Worm (Caenorhabditis elegans) whole organism, L4 larva: ENCODE measurements around the gene C26E6.12.

ENCODE experiments used
- aha-1 ChIP-seq: fragments of 150-350 bp; peaks from one replicate; lab custom pipeline; 2014; ENCODE audit warnings: missing biosample characterization, missing genetic modification characterization
- aly-2 ChIP-seq: sonication (generic microtip); optimal IDR thresholded peaks from 2 replicates; lab custom pipeline; 2018; ENCODE audit warnings: missing biosample characterization, missing genetic modification characterization
- arid-1 ChIP-seq: fragments of 200-800 bp; sonication (Bioruptor generic); conservative IDR thresholded peaks from 2 replicates; pipeline ENCODE4 v1.3.6; 2022; ENCODE audit warnings: missing genetic modification reagents, missing genetic modification characterization, missing compliant biosample characterization
- ceh-20 ChIP-seq: fragments of 200-800 bp; sonication (Bioruptor generic); IDR thresholded peaks from 2 replicates; pipeline ENCODE4 v1.3.6; 2022; ENCODE audit warnings: missing genetic modification reagents, missing genetic modification characterization, missing compliant biosample characterization
- ceh-32 ChIP-seq: sonication (generic microtip); optimal IDR thresholded peaks from 2 replicates; lab custom pipeline; 2016; ENCODE audit warnings: mild to moderate bottlenecking, missing genetic modification characterization, missing compliant biosample characterization; ENCODE audit not compliant: poor library complexity
- ceh-82 ChIP-seq: sonication (generic microtip); optimal IDR thresholded peaks from 2 replicates; lab custom pipeline; 2017; ENCODE audit warnings: missing biosample characterization, missing genetic modification characterization
- daf-16 ChIP-seq, 3 experiments: sonication (generic microtip); optimal IDR thresholded peaks; 2 replicates each; lab custom pipeline; 2016 to 2017; ENCODE audit warnings: missing genetic modification characterization in 3 of 3, missing genetic modification reagents in 3 of 3, mild to moderate bottlenecking in 2 of 3, missing compliant biosample characterization in 2 of 3, missing biosample characterization in 1 of 3, moderate library complexity in 1 of 3
- dmd-6 ChIP-seq: fragments of 200-800 bp; sonication (Bioruptor generic); IDR thresholded peaks from 2 replicates; pipeline ENCODE4 v1.3.6; 2022; ENCODE audit warnings: missing genetic modification reagents, missing genetic modification characterization, missing compliant biosample characterization
- dmd-8 ChIP-seq: fragments of 200-800 bp; sonication (Bioruptor generic); IDR thresholded peaks from 2 replicates; pipeline ENCODE4 v1.3.6; 2022; ENCODE audit warnings: missing genetic modification characterization, missing compliant biosample characterization
- dpl-1 ChIP-seq: fragments of 150-350 bp; optimal IDR thresholded peaks from 2 replicates; lab custom pipeline; 2014; ENCODE audit warnings: missing biosample characterization, missing genetic modification reagents, missing genetic modification characterization
- duxl-1 ChIP-seq: sonication (generic microtip); optimal IDR thresholded peaks from 2 replicates; lab custom pipeline; 2016; ENCODE audit warnings: mild to moderate bottlenecking, missing genetic modification characterization, moderate library complexity, missing compliant biosample characterization; ENCODE audit not compliant: poor library complexity
- gei-8 ChIP-seq: fragments of 200-800 bp; sonication (Bioruptor generic); optimal IDR thresholded peaks from 2 replicates; lab custom pipeline; 2018; ENCODE audit warnings: mild to moderate bottlenecking, missing genetic modification characterization, missing compliant biosample characterization
- hlh-30 ChIP-seq: sonication (generic microtip); optimal IDR thresholded peaks from 2 replicates; lab custom pipeline; 2017; ENCODE audit warnings: antibody characterized with exemption, mild to moderate bottlenecking, missing genetic modification characterization, missing compliant biosample characterization; ENCODE audit not compliant: insufficient read depth
- jun-1 ChIP-seq: fragments of 150-350 bp; optimal IDR thresholded peaks from 2 replicates; lab custom pipeline; 2014; ENCODE audit warnings: missing biosample characterization, missing genetic modification reagents, missing genetic modification characterization
- lin-15B ChIP-seq: fragments of 150-350 bp; sonication (generic microtip); optimal IDR thresholded peaks from 3 replicates; lab custom pipeline; 2014; ENCODE audit warnings: missing biosample characterization, missing genetic modification characterization
- lin-38 ChIP-seq: fragments of 200-800 bp; sonication (Bioruptor generic); IDR thresholded peaks from 2 replicates; pipeline ENCODE4 v1.3.6; 2022; ENCODE audit warnings: missing genetic modification reagents, missing genetic modification characterization, missing compliant biosample characterization
- lin-39 ChIP-seq: fragments of 150-350 bp; optimal IDR thresholded peaks from 2 replicates; lab custom pipeline; 2014; ENCODE audit warnings: missing biosample characterization, missing genetic modification reagents, missing genetic modification characterization
- mdl-1 ChIP-seq, 2 experiments: fragments of 150-350 bp in 1 of 2; sonication (generic microtip) in 1 of 2; optimal IDR thresholded peaks; 2 replicates each; lab custom pipeline; 2014 to 2017; ENCODE audit warnings: missing biosample characterization in 2 of 2, missing genetic modification characterization in 2 of 2
- mes-2 ChIP-seq: sonication (generic microtip); optimal IDR thresholded peaks from 2 replicates; lab custom pipeline; 2016; ENCODE audit warnings: missing genotype, mild to moderate bottlenecking, missing genetic modification characterization, missing compliant biosample characterization; ENCODE audit not compliant: poor library complexity, severe bottlenecking
- nhr-25 ChIP-seq: sonication (generic microtip); optimal IDR thresholded peaks from 2 replicates; lab custom pipeline; 2017; ENCODE audit warnings: missing genetic modification characterization, mild to moderate bottlenecking, missing compliant biosample characterization, antibody characterized with exemption, moderate library complexity, borderline replicate concordance; ENCODE audit not compliant: insufficient read depth
- nhr-28 ChIP-seq: fragments of 150-350 bp; optimal IDR thresholded peaks from 2 replicates; lab custom pipeline; 2014; ENCODE audit warnings: missing biosample characterization, missing genetic modification characterization
- nhr-42 ChIP-seq: fragments of 200-800 bp; sonication (Bioruptor generic); IDR thresholded peaks from 2 replicates; pipeline ENCODE4 v1.3.6; 2022; ENCODE audit warnings: missing genetic modification characterization, missing compliant biosample characterization
- nhr-6 ChIP-seq: fragments of 150-350 bp; optimal IDR thresholded peaks from 2 replicates; lab custom pipeline; 2014; ENCODE audit warnings: missing biosample characterization, missing genetic modification characterization
- php-3 ChIP-seq: fragments of 200-800 bp; sonication (Bioruptor generic); IDR thresholded peaks from 2 replicates; pipeline ENCODE4 v1.3.6; 2022; ENCODE audit warnings: missing genetic modification reagents, missing genetic modification characterization, missing compliant biosample characterization
- rbr-2 ChIP-seq: sonication (generic microtip); optimal IDR thresholded peaks from 2 replicates; lab custom pipeline; 2016; ENCODE audit warnings: missing genotype, missing genetic modification characterization, missing compliant biosample characterization
- set-16 ChIP-seq: fragments of 200-800 bp; sonication (Bioruptor generic); IDR thresholded peaks from 2 replicates; pipeline ENCODE4 v1.3.6; 2022; ENCODE audit warnings: missing genetic modification reagents, missing genetic modification characterization, missing compliant biosample characterization
- skn-1 ChIP-seq: fragments of 150-350 bp; optimal IDR thresholded peaks from 2 replicates; lab custom pipeline; 2014; ENCODE audit warnings: missing biosample characterization, missing genetic modification characterization
- snpc-4 ChIP-seq: fragments of 150-350 bp; optimal IDR thresholded peaks from 2 replicates; lab custom pipeline; 2014; ENCODE audit warnings: missing biosample characterization, missing genetic modification characterization
- spr-1 ChIP-seq: sonication (generic microtip); optimal IDR thresholded peaks from 2 replicates; lab custom pipeline; 2016; ENCODE audit warnings: mild to moderate bottlenecking, missing genetic modification characterization, missing compliant biosample characterization
- unc-39 ChIP-seq: sonication (generic microtip); optimal IDR thresholded peaks from 2 replicates; lab custom pipeline; 2017; ENCODE audit warnings: missing biosample characterization, missing genetic modification characterization
- unc-62 ChIP-seq, 3 experiments: fragments of 150-350 bp in 1 of 3; sonication (generic microtip); optimal IDR thresholded peaks in 2 of 3; peaks in 1 of 3; 1 replicate in 1 of 3; 2 replicates in 2 of 3; lab custom pipeline; 2014 to 2017; ENCODE audit warnings: missing biosample characterization in 3 of 3, missing genetic modification characterization in 3 of 3, missing genetic modification reagents in 3 of 3, missing genotype in 1 of 3
- zfp-3 ChIP-seq: fragments of 200-800 bp; sonication (Bioruptor generic); conservative IDR thresholded peaks from 2 replicates; pipeline ENCODE4 v1.3.6; 2022; ENCODE audit warnings: missing genetic modification reagents, missing genetic modification characterization, missing compliant biosample characterization
- zip-2 ChIP-seq: fragments of 150-350 bp; optimal IDR thresholded peaks from 2 replicates; lab custom pipeline; 2014; ENCODE audit warnings: missing biosample characterization, missing genetic modification characterization
- ztf-7 ChIP-seq: fragments of 150-350 bp; optimal IDR thresholded peaks from 2 replicates; lab custom pipeline; 2014; ENCODE audit warnings: missing biosample characterization, missing genetic modification characterization

C26E6.12 gene

ce11 chrIII:4899728-4900127, 32.3 kb downstream of the C26E6.12 start (continued):
- TF ChIP-seq unc-62 (GFP tag; optimal IDR thresholded peaks at IDR 0.05 in 1 of 2; lab: Kevin White, UChicago), result peak; percentile 28 to 100
- TF ChIP-seq unc-62 (tag; optimal IDR thresholded peaks at IDR 0.05; lab: Kevin White, UChicago), result no peak
- peak; percentile 74 for TF ChIP-seq ztf-7
- TF ChIP-seq duxl-1, result peak; percentile 93
- TF ChIP-seq dmd-8, result peak; percentile 58; the same call in 1 of the 2 replicates
- TF ChIP-seq nhr-25 (tag; lab: Kevin White, UChicago), result peak; percentile 98
- TF ChIP-seq arid-1 (GFP tag; lab: Robert Waterston, UW), result peak; percentile 95
- TF ChIP-seq hlh-30 (tag; lab: Kevin White, UChicago), result peak; percentile 100
- TF ChIP-seq snpc-4 (tag; lab: Kevin White, UChicago), result peak; percentile 12
- TF ChIP-seq aly-2 (tag; lab: Kevin White, UChicago), result no peak
- TF ChIP-seq nhr-42 (GFP tag; lab: Robert Waterston, UW), result peak; percentile 96
- peak; percentile 10 for TF ChIP-seq ceh-82 (tag; lab: Kevin White, UChicago)
- TF ChIP-seq skn-1, result peak; percentile 64
- TF ChIP-seq unc-39 (tag; lab: Kevin White, UChicago), result peak; percentile 90

DNA sequence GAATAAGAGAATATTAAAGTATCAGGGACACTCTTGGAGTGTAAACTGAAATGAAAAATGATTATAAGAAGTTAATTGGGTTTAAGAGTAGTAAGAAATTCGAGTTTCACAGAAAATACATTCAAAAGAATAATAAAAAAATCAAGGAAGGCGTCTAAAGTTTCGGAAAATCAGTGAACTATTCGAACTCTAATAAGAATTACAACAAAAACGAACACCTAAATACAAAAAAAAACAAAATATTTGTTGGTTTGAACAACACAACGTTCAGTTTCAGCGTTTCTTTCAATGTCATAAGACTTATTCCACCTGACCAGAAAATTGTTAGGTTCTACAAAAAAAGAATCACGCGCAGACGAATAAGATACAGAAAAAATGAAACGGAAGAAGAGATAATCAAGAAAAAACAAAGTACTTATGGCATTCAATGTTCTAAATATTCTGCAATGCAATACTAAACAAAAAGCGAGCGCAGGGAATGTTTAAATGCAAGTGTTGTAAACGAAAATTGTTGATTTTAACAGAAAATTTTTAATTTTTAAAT, 32.9 kb downstream of the C26E6.12 start, which contains the start of gene nhl-2:
Gene nhl-2, minus strand, starts transcription at position 51 of the 544 bp plus-strand sequence.
- TF ChIP-seq nhr-6 (tag; lab: Kevin White, UChicago) (no peak), hlh-30 (tag; lab: Kevin White, UChicago) (peak; percentile 76), aha-1 (tag; lab: Kevin White, UChicago) (peak; percentile 50), dmd-6 (GFP tag; lab: Robert Waterston, UW) (peak; percentile 5; the same call in 1 of the 2 replicates)

DNA sequence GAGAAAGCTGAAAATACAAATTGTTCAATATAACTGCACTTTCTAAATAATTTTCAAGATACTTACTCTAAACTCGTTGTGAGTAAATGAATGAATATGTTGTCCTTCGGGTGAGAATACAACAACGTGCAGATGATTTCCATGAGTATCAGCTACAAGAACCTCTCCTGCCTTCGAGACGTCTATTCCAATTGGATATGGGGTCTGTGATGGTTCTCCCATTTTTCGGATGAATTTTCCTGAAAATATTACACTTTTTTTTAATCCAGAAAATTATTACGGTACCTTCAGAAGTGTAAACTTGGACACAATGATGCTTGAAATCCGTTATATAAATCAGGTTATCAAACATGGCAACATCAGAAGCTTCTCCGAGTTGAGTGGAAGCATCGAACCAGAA, 36.7 kb downstream of the C26E6.12 start:
- TF ChIP-seq unc-62 (GFP tag; optimal IDR thresholded peaks at IDR 0.05 in 1 of 2; lab: Kevin White, UChicago), result peak in 1 of 2 experiments; percentile 91
- TF ChIP-seq unc-62 (tag; optimal IDR thresholded peaks at IDR 0.05; lab: Kevin White, UChicago), result no peak
- no peak for TF ChIP-seq ceh-32 (tag; lab: Kevin White, UChicago)

ce11 chrIII:4893540-4893939, 38.5 kb downstream of the C26E6.12 start, which contains the start of gene F26F4.6:
Gene F26F4.6, minus strand, starts transcription at chrIII:4893640.
- no peak for TF ChIP-seq dpl-1 (GFP tag; lab: Kevin White, UChicago)
- no peak for TF ChIP-seq spr-1 (tag; lab: Kevin White, UChicago)
- TF ChIP-seq php-3 (GFP tag; lab: Robert Waterston, UW), result no peak
- TF ChIP-seq lin-15B (tag; lab: Kevin White, UChicago), result no peak
- TF ChIP-seq dmd-6 (GFP tag; lab: Robert Waterston, UW), result no peak
- TF ChIP-seq, all 104 proteins: peak for 0

ce11 chrIII:4890997-4891396, 41.1 kb downstream of the C26E6.12 start, which contains the start of gene F26F4.5:
Gene F26F4.5, minus strand, starts transcription at chrIII:4891252.
- TF ChIP-seq set-16 (GFP tag; lab: Robert Waterston, UW) (no peak), aha-1 (tag; lab: Kevin White, UChicago) (peak; percentile 70), mdl-1 (tag; optimal IDR thresholded peaks at IDR 0.05; lab: Kevin White, UChicago) (no peak), lin-38 (GFP tag; lab: Robert Waterston, UW) (peak; percentile 45; the same call in 1 of the 2 replicates), daf-16 (GFP tag; optimal IDR thresholded peaks at IDR 0.05; lab: Kevin White, UChicago) (no peak), daf-16 (tag; optimal IDR thresholded peaks at IDR 0.05; lab: Kevin White, UChicago) (no peak), jun-1 (tag; lab: Kevin White, UChicago) (no peak), lin-39 (tag; lab: Kevin White, UChicago) (no peak), nhr-28 (no peak), rbr-2 (tag; lab: Kevin White, UChicago) (no peak), gei-8 (no peak), zfp-3 (GFP tag; lab: Robert Waterston, UW) (no peak), zip-2 (tag; lab: Kevin White, UChicago) (no peak), skn-1 (no peak), ceh-20 (GFP tag; lab: Robert Waterston, UW) (no peak), mes-2 (tag; lab: Kevin White, UChicago) (no peak)
